Worm (Caenorhabditis elegans) whole organism, L2 larva: Measurements from ENCODE around the gene D1005.10.

ENCODE experiments used
- C34F6.9 ChIP-seq: fragments of 150-350 bp; optimal IDR thresholded peaks from 2 replicates; lab custom pipeline; 2014; ENCODE audit warnings: missing biosample characterization, missing genetic modification characterization
- F13H6.1 ChIP-seq: sonication (generic microtip); optimal IDR thresholded peaks from 2 replicates; lab custom pipeline; 2016; ENCODE audit warnings: missing genetic modification characterization, missing compliant biosample characterization
- R02D3.7 ChIP-seq: fragments of 150-350 bp; optimal IDR thresholded peaks from 2 replicates; lab custom pipeline; 2014; ENCODE audit warnings: missing biosample characterization, missing genetic modification characterization
- Y55F3AM.14 ChIP-seq: fragments of 200-800 bp; sonication (Bioruptor generic); optimal IDR thresholded peaks from 2 replicates; lab custom pipeline; 2018; ENCODE audit warnings: mild to moderate bottlenecking, missing genetic modification characterization, missing compliant biosample characterization
- ZK546.5 ChIP-seq: sonication (generic microtip); optimal IDR thresholded peaks from 2 replicates; lab custom pipeline; 2017; ENCODE audit warnings: missing biosample characterization, missing genetic modification characterization
- alr-1 ChIP-seq: fragments of 150-350 bp; optimal IDR thresholded peaks from 2 replicates; lab custom pipeline; 2014; ENCODE audit warnings: missing biosample characterization, missing genetic modification characterization
- aly-2 ChIP-seq: fragments of 150-350 bp; optimal IDR thresholded peaks from 2 replicates; lab custom pipeline; 2014; ENCODE audit warnings: missing biosample characterization, missing genetic modification characterization
- ama-1 ChIP-seq: fragments of 150-350 bp; optimal IDR thresholded peaks from 2 replicates; lab custom pipeline; 2018; ENCODE audit warnings: inconsistent platforms
- blmp-1 ChIP-seq: sonication (generic microtip); optimal IDR thresholded peaks from 2 replicates; lab custom pipeline; 2017; ENCODE audit warnings: missing genetic modification characterization, mild to moderate bottlenecking, missing compliant biosample characterization, antibody characterized with exemption, moderate library complexity; ENCODE audit not compliant: insufficient read depth
- ceh-16 ChIP-seq: fragments of 150-350 bp; optimal IDR thresholded peaks from 2 replicates; lab custom pipeline; 2014; ENCODE audit warnings: missing biosample characterization, missing genetic modification characterization
- ceh-82 ChIP-seq: fragments of 150-350 bp; optimal IDR thresholded peaks from 2 replicates; lab custom pipeline; 2014; ENCODE audit warnings: missing biosample characterization, missing genetic modification characterization
- crh-2 ChIP-seq: sonication (generic microtip); optimal IDR thresholded peaks from 2 replicates; lab custom pipeline; 2017; ENCODE audit warnings: missing biosample characterization, missing genetic modification characterization
- dmd-4 ChIP-seq: sonication (generic microtip); optimal IDR thresholded peaks from 2 replicates; lab custom pipeline; 2017; ENCODE audit warnings: missing biosample characterization, missing genetic modification characterization
- egl-27 ChIP-seq: sonication (generic microtip); optimal IDR thresholded peaks from 3 replicates; lab custom pipeline; 2017; ENCODE audit warnings: missing biosample characterization, missing genetic modification reagents, missing genetic modification characterization
- elt-1 ChIP-seq: fragments of 150-350 bp; optimal IDR thresholded peaks from 2 replicates; lab custom pipeline; 2014; ENCODE audit warnings: missing biosample characterization, missing genetic modification characterization
- fos-1 ChIP-seq: fragments of 150-350 bp; optimal IDR thresholded peaks from 2 replicates; lab custom pipeline; 2014; ENCODE audit warnings: missing biosample characterization, missing genetic modification characterization
- gmeb-1 ChIP-seq: fragments of 150-350 bp; optimal IDR thresholded peaks from 2 replicates; lab custom pipeline; 2014; ENCODE audit warnings: missing biosample characterization, missing genetic modification characterization
- lin-11 ChIP-seq: fragments of 150-350 bp; sonication (generic microtip); optimal IDR thresholded peaks from 2 replicates; lab custom pipeline; 2014; ENCODE audit warnings: missing biosample characterization, missing genetic modification characterization, inconsistent platforms, mixed read lengths
- lin-13 ChIP-seq: fragments of 150-350 bp; optimal IDR thresholded peaks from 2 replicates; lab custom pipeline; 2014; ENCODE audit warnings: missing biosample characterization, missing genetic modification reagents, missing genetic modification characterization
- lin-39 ChIP-seq: fragments of 150-350 bp; optimal IDR thresholded peaks from 2 replicates; lab custom pipeline; 2014; ENCODE audit warnings: missing biosample characterization, missing genetic modification reagents, missing genetic modification characterization
- mab-5 ChIP-seq: fragments of 150-350 bp; optimal IDR thresholded peaks from 2 replicates; lab custom pipeline; 2014; ENCODE audit warnings: missing biosample characterization, missing genetic modification characterization
- mdl-1 ChIP-seq, 2 experiments: fragments of 150-350 bp in 1 of 2; sonication (generic microtip) in 1 of 2; optimal IDR thresholded peaks; 2 replicates each; lab custom pipeline; 2017; ENCODE audit warnings: missing biosample characterization in 2 of 2, missing genetic modification characterization in 2 of 2
- nhr-10 ChIP-seq: sonication (generic microtip); optimal IDR thresholded peaks from 2 replicates; lab custom pipeline; 2017; ENCODE audit warnings: missing biosample characterization, missing genetic modification characterization
- nhr-11 ChIP-seq: fragments of 150-350 bp; optimal IDR thresholded peaks from 2 replicates; lab custom pipeline; 2014; ENCODE audit warnings: missing biosample characterization, missing genetic modification characterization
- nhr-12 ChIP-seq: fragments of 150-350 bp; optimal IDR thresholded peaks from 2 replicates; lab custom pipeline; 2014; ENCODE audit warnings: missing biosample characterization, missing genetic modification characterization
- nhr-129 ChIP-seq: fragments of 150-350 bp; optimal IDR thresholded peaks from 2 replicates; lab custom pipeline; 2014; ENCODE audit warnings: missing biosample characterization, missing genetic modification characterization
- nhr-21 ChIP-seq: fragments of 150-350 bp; optimal IDR thresholded peaks from 2 replicates; lab custom pipeline; 2014; ENCODE audit warnings: missing biosample characterization, missing genetic modification characterization
- nhr-237 ChIP-seq: fragments of 150-350 bp; optimal IDR thresholded peaks from 2 replicates; lab custom pipeline; 2014; ENCODE audit warnings: missing biosample characterization, missing genetic modification characterization
- nhr-25 ChIP-seq: fragments of 150-350 bp; sonication (generic microtip); optimal IDR thresholded peaks from 3 replicates; lab custom pipeline; 2014; ENCODE audit warnings: missing biosample characterization, missing genetic modification characterization
- nhr-77 ChIP-seq: fragments of 150-350 bp; optimal IDR thresholded peaks from 2 replicates; lab custom pipeline; 2014; ENCODE audit warnings: missing biosample characterization, missing genetic modification characterization
- peb-1 ChIP-seq: fragments of 150-350 bp; optimal IDR thresholded peaks from 2 replicates; lab custom pipeline; 2014; ENCODE audit warnings: missing biosample characterization, missing genetic modification characterization
- sem-4 ChIP-seq: fragments of 150-350 bp; optimal IDR thresholded peaks from 2 replicates; lab custom pipeline; 2014; ENCODE audit warnings: missing biosample characterization, missing genetic modification reagents, missing genetic modification characterization
- skn-1 ChIP-seq: sonication (generic microtip); optimal IDR thresholded peaks from 2 replicates; lab custom pipeline; 2017; ENCODE audit warnings: missing biosample characterization, missing genetic modification characterization
- sma-3 ChIP-seq: sonication (generic microtip); optimal IDR thresholded peaks from 2 replicates; lab custom pipeline; 2016; ENCODE audit warnings: missing genetic modification reagents, missing genetic modification characterization, missing compliant biosample characterization
- sma-9 ChIP-seq, 2 experiments: fragments of 150-350 bp in 1 of 2; sonication (generic microtip) in 1 of 2; optimal IDR thresholded peaks; 2 replicates each; lab custom pipeline; 2014 to 2016; ENCODE audit warnings: missing genetic modification characterization in 2 of 2, mild to moderate bottlenecking in 1 of 2, missing biosample characterization in 1 of 2, missing compliant biosample characterization in 1 of 2, missing genetic modification reagents in 1 of 2, moderate library complexity in 1 of 2
- snpc-4 ChIP-seq: fragments of 150-350 bp; optimal IDR thresholded peaks from 2 replicates; lab custom pipeline; 2014; ENCODE audit warnings: missing biosample characterization, missing genetic modification characterization
- unc-39 ChIP-seq: fragments of 150-350 bp; optimal IDR thresholded peaks from 2 replicates; lab custom pipeline; 2014; ENCODE audit warnings: missing biosample characterization, missing genetic modification characterization
- unc-55 ChIP-seq: fragments of 150-350 bp; sonication (generic microtip); optimal IDR thresholded peaks from 3 replicates; lab custom pipeline; 2014; ENCODE audit warnings: missing biosample characterization, missing genetic modification reagents, missing genetic modification characterization
- zag-1 ChIP-seq: fragments of 150-350 bp; optimal IDR thresholded peaks from 2 replicates; lab custom pipeline; 2014; ENCODE audit warnings: missing biosample characterization, missing genetic modification characterization
- ztf-1 ChIP-seq: fragments of 200-800 bp; sonication (Bioruptor generic); conservative IDR thresholded peaks from 2 replicates; pipeline ENCODE4 v1.3.6; 2022; ENCODE audit warnings: missing genetic modification characterization, missing compliant biosample characterization
- ztf-4 ChIP-seq: fragments of 150-350 bp; optimal IDR thresholded peaks from 2 replicates; lab custom pipeline; 2014; ENCODE audit warnings: missing biosample characterization, missing genetic modification characterization

The D1005.10 gene

DNA sequence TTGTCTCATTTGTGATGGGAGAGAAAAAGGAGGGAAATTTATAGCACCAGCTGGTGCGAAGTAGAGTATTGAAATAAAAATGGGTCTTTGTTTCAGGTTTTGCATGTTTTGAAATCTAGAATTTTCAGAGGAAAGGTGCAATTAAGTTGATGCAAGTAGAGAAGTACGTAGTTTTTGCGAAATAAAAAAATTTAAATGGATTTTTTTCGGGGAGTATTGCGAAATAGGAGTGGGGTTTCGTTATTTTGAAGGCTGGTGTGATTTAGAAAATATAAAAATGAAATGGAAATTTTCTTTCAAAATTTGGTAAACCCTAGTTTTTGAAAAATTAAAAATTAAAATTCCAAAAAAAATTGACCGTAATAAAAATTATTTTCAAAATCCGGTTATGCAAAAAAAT, 42.1 kb upstream of the D1005.10 start:
- TF ChIP-seq unc-55 (GFP tag; lab: Kevin White, UChicago) (peak; percentile 17), sma-9 (GFP tag; optimal IDR thresholded peaks at IDR 0.05; lab: Kevin White, UChicago) (no peak), sma-9 (tag; optimal IDR thresholded peaks at IDR 0.05; lab: Kevin White, UChicago) (no peak), Y55F3AM.14 (no peak)

DNA sequence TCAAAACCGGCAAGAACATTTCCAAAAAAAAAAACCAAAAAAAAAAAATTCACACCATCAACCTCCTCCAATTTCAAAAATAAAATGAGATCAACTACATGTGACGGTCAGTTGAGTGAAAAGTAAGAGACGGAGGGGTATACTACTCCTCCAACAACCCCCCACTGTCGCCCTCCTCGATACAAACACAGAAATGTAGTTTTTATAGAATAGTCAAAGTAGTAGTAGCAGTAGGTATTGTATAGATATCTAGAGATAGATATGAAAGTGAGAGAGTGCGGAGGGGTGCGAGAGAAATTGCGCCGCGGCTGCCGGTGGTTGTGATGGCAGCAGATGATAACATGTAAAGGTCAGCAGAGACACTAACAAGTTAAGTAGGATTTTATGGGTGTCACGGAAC, 41.4 kb upstream of the D1005.10 start:
- peak; percentile 51 for TF ChIP-seq nhr-129 (tag; lab: Kevin White, UChicago)
- no peak for TF ChIP-seq dmd-4 (tag; lab: Kevin White, UChicago)
- peak; percentile 53 for TF ChIP-seq sma-3
- no peak for TF ChIP-seq ztf-1
- TF ChIP-seq sem-4 (tag; lab: Kevin White, UChicago): peak; percentile 31
- TF ChIP-seq nhr-77 (tag; lab: Kevin White, UChicago): no peak
- peak; percentile 69 for TF ChIP-seq sma-9 (GFP tag; optimal IDR thresholded peaks at IDR 0.05; lab: Kevin White, UChicago)
- TF ChIP-seq sma-9 (tag; optimal IDR thresholded peaks at IDR 0.05; lab: Kevin White, UChicago): no peak
- TF ChIP-seq C34F6.9 (tag; lab: Kevin White, UChicago): peak; percentile 21
- no peak for TF ChIP-seq snpc-4
- no peak for TF ChIP-seq aly-2
- TF ChIP-seq skn-1 (tag; lab: Kevin White, UChicago): no peak
- TF ChIP-seq alr-1 (tag; lab: Kevin White, UChicago): no peak
- TF ChIP-seq lin-39: no peak
- no peak for TF ChIP-seq gmeb-1
- TF ChIP-seq nhr-25 (tag; lab: Kevin White, UChicago): peak; percentile 83
- TF ChIP-seq nhr-21 (tag; lab: Kevin White, UChicago): no peak
- no peak for TF ChIP-seq elt-1
- TF ChIP-seq F13H6.1 (tag; lab: Kevin White, UChicago): peak; percentile 47
- TF ChIP-seq mab-5 (tag; lab: Kevin White, UChicago): no peak
- no peak for TF ChIP-seq R02D3.7 (tag; lab: Kevin White, UChicago)
- TF ChIP-seq unc-55 (GFP tag; lab: Kevin White, UChicago): no peak
- TF ChIP-seq nhr-12 (tag; lab: Kevin White, UChicago): no peak
- peak; percentile 57 for TF ChIP-seq crh-2 (tag; lab: Kevin White, UChicago)
- TF ChIP-seq nhr-10 (tag; lab: Kevin White, UChicago): no peak
- TF ChIP-seq lin-13 (GFP tag; lab: Kevin White, UChicago): peak; percentile 7
- peak; percentile 35 for TF ChIP-seq fos-1 (tag; lab: Kevin White, UChicago)
- no peak for TF ChIP-seq nhr-237 (tag; lab: Kevin White, UChicago)
- peak; percentile 48 for TF ChIP-seq ceh-16 (tag; lab: Kevin White, UChicago)
- no peak for TF ChIP-seq mdl-1 (tag; optimal IDR thresholded peaks at IDR 0.05; lab: Kevin White, UChicago)
- TF ChIP-seq blmp-1 (tag; lab: Kevin White, UChicago): peak; percentile 30
- no peak for TF ChIP-seq egl-27 (tag; lab: Kevin White, UChicago)

DNA sequence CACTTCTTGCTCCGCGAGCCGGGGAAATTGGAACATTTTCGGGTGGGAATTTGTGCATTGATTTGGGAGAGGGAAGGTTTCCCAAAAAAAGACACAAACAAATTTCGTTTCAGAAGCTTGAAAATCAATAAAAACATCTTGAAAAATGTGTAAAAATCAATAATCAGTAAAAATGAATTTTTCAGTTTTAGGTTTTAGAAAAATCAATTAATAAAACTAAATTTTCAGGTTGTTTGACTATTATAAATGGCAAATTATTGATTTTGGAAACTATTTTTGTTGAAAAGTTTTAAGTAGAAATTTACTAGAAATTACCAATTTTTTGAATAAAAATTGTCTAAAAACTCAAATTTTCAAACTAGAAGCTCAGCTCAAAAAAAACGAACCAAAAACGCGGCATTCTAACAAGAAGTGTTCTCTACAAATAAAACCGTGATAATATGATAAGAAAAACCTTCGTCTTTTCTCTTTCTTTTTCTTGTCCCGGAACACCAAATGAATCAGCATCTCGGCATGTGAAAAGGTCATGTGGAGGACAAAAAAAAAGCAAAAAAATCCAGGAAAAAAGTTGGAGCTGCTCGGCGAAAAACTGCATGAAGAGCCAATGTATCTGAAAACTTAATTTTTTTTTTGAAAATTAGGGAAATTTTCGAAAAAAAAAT, 39.7 kb upstream of the D1005.10 start:
- TF ChIP-seq ceh-82 (no peak), sma-9 (GFP tag; optimal IDR thresholded peaks at IDR 0.05; lab: Kevin White, UChicago) (no peak), sma-9 (tag; optimal IDR thresholded peaks at IDR 0.05; lab: Kevin White, UChicago) (no peak), fos-1 (tag; lab: Kevin White, UChicago) (peak; percentile 67)

DNA sequence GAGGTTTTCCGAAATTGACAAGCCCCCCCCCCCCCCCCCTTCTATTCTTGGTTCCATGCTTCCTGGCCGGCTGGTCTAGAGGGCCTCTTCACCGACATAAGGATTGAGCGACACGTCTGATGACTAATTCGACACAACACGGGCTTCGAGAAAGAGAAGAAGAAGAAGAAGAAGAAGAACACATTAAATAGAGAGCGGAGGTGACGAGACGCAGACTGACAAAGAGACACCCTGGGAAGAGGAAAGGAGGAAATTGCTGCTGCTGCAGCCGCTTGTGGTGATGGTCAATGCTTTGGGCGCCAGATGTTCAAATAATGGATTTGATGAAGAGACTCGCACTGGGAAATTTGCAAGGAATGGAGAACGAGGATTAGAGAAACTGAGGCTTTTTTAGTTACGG, 38.6 kb upstream of the D1005.10 start:
- TF ChIP-seq nhr-11 (tag; lab: Kevin White, UChicago): no peak
- TF ChIP-seq ama-1 (lab: Kevin White, UChicago): no peak
- no peak for TF ChIP-seq nhr-77 (tag; lab: Kevin White, UChicago)
- peak; percentile 68 for TF ChIP-seq sem-4 (tag; lab: Kevin White, UChicago)
- TF ChIP-seq ZK546.5 (tag; lab: Kevin White, UChicago): no peak
- no peak for TF ChIP-seq sma-3
- no peak for TF ChIP-seq nhr-237 (tag; lab: Kevin White, UChicago)
- TF ChIP-seq peb-1: no peak
- TF ChIP-seq ztf-4 (tag; lab: Kevin White, UChicago): no peak
- peak; percentile 66 for TF ChIP-seq unc-55 (GFP tag; lab: Kevin White, UChicago)
- peak; percentile 22 for TF ChIP-seq mab-5 (tag; lab: Kevin White, UChicago)
- TF ChIP-seq alr-1 (tag; lab: Kevin White, UChicago): no peak
- peak; percentile 51 for TF ChIP-seq crh-2 (tag; lab: Kevin White, UChicago)
- TF ChIP-seq nhr-129 (tag; lab: Kevin White, UChicago): peak; percentile 55
- no peak for TF ChIP-seq blmp-1 (tag; lab: Kevin White, UChicago)
- no peak for TF ChIP-seq elt-1
- TF ChIP-seq lin-11 (tag; lab: Kevin White, UChicago): no peak
- TF ChIP-seq fos-1 (tag; lab: Kevin White, UChicago): peak; percentile 77
- no peak for TF ChIP-seq ceh-16 (tag; lab: Kevin White, UChicago)
- peak; percentile 41 for TF ChIP-seq snpc-4
- TF ChIP-seq ztf-1: no peak
- TF ChIP-seq sma-9 (GFP tag; optimal IDR thresholded peaks at IDR 0.05; lab: Kevin White, UChicago): peak; percentile 75
- no peak for TF ChIP-seq sma-9 (tag; optimal IDR thresholded peaks at IDR 0.05; lab: Kevin White, UChicago)
- TF ChIP-seq ceh-82: no peak
- peak; percentile 29 for TF ChIP-seq egl-27 (tag; lab: Kevin White, UChicago)
- no peak for TF ChIP-seq unc-39
- TF ChIP-seq gmeb-1: no peak
- TF ChIP-seq nhr-12 (tag; lab: Kevin White, UChicago): no peak
- TF ChIP-seq zag-1 (tag; lab: Kevin White, UChicago): no peak
- TF ChIP-seq C34F6.9 (tag; lab: Kevin White, UChicago): peak; percentile 63
- TF ChIP-seq F13H6.1 (tag; lab: Kevin White, UChicago): peak; percentile 70
- TF ChIP-seq nhr-21 (tag; lab: Kevin White, UChicago): no peak
- peak in 1 of 2 experiments; percentile 31 for TF ChIP-seq mdl-1 (tag; optimal IDR thresholded peaks at IDR 0.05; lab: Kevin White, UChicago)
- TF ChIP-seq nhr-25 (tag; lab: Kevin White, UChicago): peak; percentile 40
- TF ChIP-seq aly-2: no peak
